Fruit fly (Drosophila melanogaster): ENCODE results near the gene schlank.

The schlank gene

DNA sequence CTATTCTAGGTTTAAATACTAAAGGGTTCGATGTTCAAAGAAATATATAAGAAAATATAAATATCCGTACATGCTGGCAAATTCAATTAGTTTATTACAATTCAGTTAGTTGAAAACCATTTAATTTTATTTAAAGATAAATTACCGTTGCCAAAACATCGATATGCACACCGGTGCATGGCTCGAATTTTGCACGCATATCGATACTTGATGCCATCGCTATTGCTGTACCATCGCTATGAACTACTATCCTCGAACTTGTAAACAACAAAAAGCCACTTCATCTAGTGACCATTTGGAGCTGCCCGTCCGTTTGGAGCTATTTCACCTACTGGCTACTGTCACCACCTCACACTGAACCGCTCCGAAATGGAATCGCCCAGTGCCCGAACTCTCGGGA, 6.1 kb downstream of the schlank start, which contains the start of gene Josd:
Josd (plus strand) TSS at position 270 of the 400 bp plus-strand sequence.
- TF ChIP-seq CG9705 (GFP tag; optimal IDR thresholded peaks at IDR 0.05) = no peak
- TF ChIP-seq br (GFP tag; optimal IDR thresholded peaks at IDR 0.05) = no peak
- TF ChIP-seq Rel (GFP tag; optimal IDR thresholded peaks at IDR 0.05) = no peak
- peak; percentile 67 for TF ChIP-seq Rel (tag; optimal IDR thresholded peaks at IDR 0.05)
- TF ChIP-seq dmrt93B (GFP tag; optimal IDR thresholded peaks at IDR 0.05) = no peak
- TF ChIP-seq rgr (GFP tag; optimal IDR thresholded peaks at IDR 0.05) = peak; percentile 11
- TF ChIP-seq Jra (GFP tag; optimal IDR thresholded peaks at IDR 0.05) = no peak
- peak; percentile 10 for TF ChIP-seq Hnf4 (GFP tag; optimal IDR thresholded peaks at IDR 0.05)
- TF ChIP-seq lola (GFP tag; optimal IDR thresholded peaks at IDR 0.05) = no peak
- TF ChIP-seq sv (GFP tag; optimal IDR thresholded peaks at IDR 0.05) = no peak
- no peak for TF ChIP-seq Dfd (GFP tag; optimal IDR thresholded peaks at IDR 0.05)
- TF ChIP-seq jim (GFP tag; optimal IDR thresholded peaks at IDR 0.05) = no peak
- no peak for TF ChIP-seq Sp1 (GFP tag; optimal IDR thresholded peaks at IDR 0.05)
- TF ChIP-seq woc (GFP tag; optimal IDR thresholded peaks at IDR 0.05) = peak; percentile 36
- no peak for TF ChIP-seq fru (GFP tag; optimal IDR thresholded peaks at IDR 0.05)
- TF ChIP-seq Mio (GFP tag; optimal IDR thresholded peaks at IDR 0.05) = no peak
- TF ChIP-seq foxo (GFP tag; optimal IDR thresholded peaks at IDR 0.05) = peak in 1 of 2 experiments; percentile 11
- no peak for TF ChIP-seq sage (GFP tag; optimal IDR thresholded peaks at IDR 0.05)
- TF ChIP-seq h (GFP tag; optimal IDR thresholded peaks at IDR 0.05) = peak; percentile 17
- no peak for TF ChIP-seq GATAd (GFP tag; optimal IDR thresholded peaks at IDR 0.05)
- no peak for TF ChIP-seq dsf (GFP tag; optimal IDR thresholded peaks at IDR 0.05; ENCODE audit: borderline replicate concordance)
- peak; percentile 24 for TF ChIP-seq Hr83 (GFP tag; optimal IDR thresholded peaks at IDR 0.05; ENCODE audit: poor library complexity, severe bottlenecking)

DNA sequence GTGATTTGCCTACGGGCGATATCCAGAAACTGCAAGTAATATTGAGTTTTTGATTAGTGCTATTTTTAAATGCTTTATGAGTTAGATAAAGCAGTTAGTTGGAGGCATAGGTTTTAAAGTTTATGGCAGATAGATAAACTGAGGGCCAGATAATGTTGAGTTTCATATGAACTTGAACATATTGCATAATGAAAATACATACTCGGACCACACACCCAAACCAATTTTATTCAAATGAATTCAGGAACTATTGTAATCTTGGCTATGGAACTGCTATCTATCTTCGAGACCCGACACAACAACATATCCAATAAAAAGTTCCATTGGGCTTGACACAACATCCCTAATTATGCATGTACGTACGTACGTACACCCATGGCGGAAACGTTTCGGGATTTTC, 7.3 kb downstream of the schlank start:
- no peak for TF ChIP-seq woc (GFP tag; optimal IDR thresholded peaks at IDR 0.05)
- no peak for TF ChIP-seq dmrt93B (GFP tag; optimal IDR thresholded peaks at IDR 0.05)
- TF ChIP-seq Hnf4 (GFP tag; optimal IDR thresholded peaks at IDR 0.05) = no peak
- no peak for TF ChIP-seq lola (GFP tag; optimal IDR thresholded peaks at IDR 0.05)
- no peak for TF ChIP-seq jim (GFP tag; optimal IDR thresholded peaks at IDR 0.05)
- TF ChIP-seq CrebA (GFP tag; optimal IDR thresholded peaks at IDR 0.05; ENCODE audit: borderline replicate concordance) = no peak
- TF ChIP-seq dsf (GFP tag; optimal IDR thresholded peaks at IDR 0.05; ENCODE audit: borderline replicate concordance) = no peak
- TF ChIP-seq GATAd (GFP tag; optimal IDR thresholded peaks at IDR 0.05) = no peak
- no peak for TF ChIP-seq Hr78 (GFP tag; optimal IDR thresholded peaks at IDR 0.05)
- TF ChIP-seq CG32264 (GFP tag; optimal IDR thresholded peaks at IDR 0.05) = no peak
- no peak for TF ChIP-seq tai (GFP tag; optimal IDR thresholded peaks at IDR 0.05)
- no peak for TF ChIP-seq HLH106 (tag; optimal IDR thresholded peaks at IDR 0.05)
- no peak for TF ChIP-seq N (GFP tag; optimal IDR thresholded peaks at IDR 0.05)
- TF ChIP-seq Sp1 (GFP tag; optimal IDR thresholded peaks at IDR 0.05) = no peak
- no peak for TF ChIP-seq Dfd (GFP tag; optimal IDR thresholded peaks at IDR 0.05)
- TF ChIP-seq ey (GFP tag; optimal IDR thresholded peaks at IDR 0.05) = no peak
- no peak for TF ChIP-seq Hr83 (GFP tag; optimal IDR thresholded peaks at IDR 0.05; ENCODE audit: poor library complexity, severe bottlenecking)
- no peak for TF ChIP-seq CG9705 (GFP tag; optimal IDR thresholded peaks at IDR 0.05)

DNA sequence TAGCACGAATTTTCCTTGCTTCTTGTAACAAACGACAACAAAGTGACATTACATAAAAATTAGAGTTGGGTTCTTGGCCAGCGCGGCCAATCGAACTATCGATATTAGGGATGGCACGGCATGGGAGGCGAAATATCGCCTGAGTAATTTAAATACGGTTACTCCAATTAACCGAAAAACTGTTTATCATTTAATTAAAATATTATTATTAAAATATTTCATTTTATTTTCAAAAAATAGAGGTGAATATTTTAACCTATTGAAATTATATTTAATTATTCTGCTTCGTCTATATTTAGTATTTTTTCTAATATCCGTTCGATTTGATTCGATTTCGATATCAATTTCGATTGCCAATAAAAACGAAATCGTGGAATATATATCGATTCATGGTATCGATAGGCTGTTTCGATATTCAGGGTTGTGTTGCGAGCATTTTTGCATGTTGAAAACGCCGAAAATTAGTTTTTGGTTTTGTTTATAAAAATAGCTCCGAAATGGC, 11.6 kb downstream of the schlank start, which contains the start of the genes Rbcn-3A and Spx:
Rbcn-3A (minus strand) TSS at position 74 of the 502 bp plus-strand sequence.
Spx (plus strand) TSS at position 409 of the 502 bp plus-strand sequence.
- TF ChIP-seq dmrt93B (GFP tag; optimal IDR thresholded peaks at IDR 0.05) = no peak
- TF ChIP-seq sage (GFP tag; optimal IDR thresholded peaks at IDR 0.05) = no peak
- no peak for TF ChIP-seq Abd-B (GFP tag; optimal IDR thresholded peaks at IDR 0.05)
- no peak for TF ChIP-seq CG32264 (GFP tag; optimal IDR thresholded peaks at IDR 0.05)
- no peak for TF ChIP-seq pan (optimal IDR thresholded peaks at IDR 0.05)
- TF ChIP-seq Vsx2 (GFP tag; optimal IDR thresholded peaks at IDR 0.05; ENCODE audit: partially characterized antibody) = no peak
- TF ChIP-seq Myc (optimal IDR thresholded peaks at IDR 0.05) = no peak
- no peak for TF ChIP-seq Dif (GFP tag; optimal IDR thresholded peaks at IDR 0.05; ENCODE audit: partially characterized antibody)
- peak; percentile 44 for TF ChIP-seq Sp1 (GFP tag; optimal IDR thresholded peaks at IDR 0.05)
- TF ChIP-seq woc (GFP tag; optimal IDR thresholded peaks at IDR 0.05) = peak; percentile 8
- TF ChIP-seq dsf (GFP tag; optimal IDR thresholded peaks at IDR 0.05; ENCODE audit: borderline replicate concordance) = no peak
- no peak for TF ChIP-seq usp (GFP tag; optimal IDR thresholded peaks at IDR 0.05)
- TF ChIP-seq ey (GFP tag; optimal IDR thresholded peaks at IDR 0.05) = no peak
- TF ChIP-seq HLH106 (tag; optimal IDR thresholded peaks at IDR 0.05) = peak; percentile 32
- peak; percentile 11 for TF ChIP-seq sv (GFP tag; optimal IDR thresholded peaks at IDR 0.05)
- TF ChIP-seq GATAd (GFP tag; optimal IDR thresholded peaks at IDR 0.05) = no peak
- no peak for TF ChIP-seq N (GFP tag; optimal IDR thresholded peaks at IDR 0.05)
- no peak for TF ChIP-seq brk (GFP tag; optimal IDR thresholded peaks at IDR 0.05)
- no peak for TF ChIP-seq br (GFP tag; optimal IDR thresholded peaks at IDR 0.05)
- TF ChIP-seq OdsH (GFP tag; optimal IDR thresholded peaks at IDR 0.05) = peak; percentile 23
- TF ChIP-seq h (GFP tag; optimal IDR thresholded peaks at IDR 0.05) = no peak
- no peak for TF ChIP-seq lola (GFP tag; optimal IDR thresholded peaks at IDR 0.05)
- TF ChIP-seq Hr83 (GFP tag; optimal IDR thresholded peaks at IDR 0.05; ENCODE audit: poor library complexity, severe bottlenecking) = no peak
- no peak for TF ChIP-seq Rel (GFP tag; optimal IDR thresholded peaks at IDR 0.05)
- TF ChIP-seq Rel (tag; optimal IDR thresholded peaks at IDR 0.05) = no peak
- no peak for TF ChIP-seq CG9705 (GFP tag; optimal IDR thresholded peaks at IDR 0.05)
- no peak for TF ChIP-seq tai (GFP tag; optimal IDR thresholded peaks at IDR 0.05)
- TF ChIP-seq jim (GFP tag; optimal IDR thresholded peaks at IDR 0.05) = no peak
- TF ChIP-seq rgr (GFP tag; optimal IDR thresholded peaks at IDR 0.05) = no peak
- no peak for TF ChIP-seq Hr78 (GFP tag; optimal IDR thresholded peaks at IDR 0.05)
- no peak for TF ChIP-seq Hnf4 (GFP tag; optimal IDR thresholded peaks at IDR 0.05)
- peak; percentile 30 for TF ChIP-seq fru (GFP tag; optimal IDR thresholded peaks at IDR 0.05)
- no peak for TF ChIP-seq dl (GFP tag; optimal IDR thresholded peaks at IDR 0.05; ENCODE audit: insufficient read depth in 1 of 2, partially characterized antibody in 2 of 2)
- TF ChIP-seq foxo (GFP tag; optimal IDR thresholded peaks at IDR 0.05) = peak in 1 of 2 experiments; percentile 42
- peak; percentile 56 for TF ChIP-seq Jra (GFP tag; optimal IDR thresholded peaks at IDR 0.05)
- peak; percentile 37 for TF ChIP-seq psq (GFP tag; optimal IDR thresholded peaks at IDR 0.05)
- no peak for TF ChIP-seq CrebA (GFP tag; optimal IDR thresholded peaks at IDR 0.05; ENCODE audit: borderline replicate concordance)
- no peak for TF ChIP-seq Dfd (GFP tag; optimal IDR thresholded peaks at IDR 0.05)
- no peak for TF ChIP-seq Mio (GFP tag; optimal IDR thresholded peaks at IDR 0.05)
